Fruit fly (Drosophila melanogaster) whole organism, wandering third instar larva: Measurements from ENCODE around the gene Agpat2.

Source experiments
- Abd-B ChIP-seq: fragments of >200 bp; optimal IDR thresholded peaks from 2 replicates; lab custom pipeline; 2017; ENCODE audit warnings: missing biosample characterization, missing genetic modification characterization
- CG32264 ChIP-seq: fragments of 200-800 bp; sonication (Bioruptor generic); optimal IDR thresholded peaks from 2 replicates; lab custom pipeline; 2016; ENCODE audit warnings: missing biosample characterization, missing genetic modification characterization
- Dfd ChIP-seq: fragments of >200 bp; optimal IDR thresholded peaks from 2 replicates; lab custom pipeline; 2017; ENCODE audit warnings: missing biosample characterization, missing genetic modification characterization
- Dif ChIP-seq: fragments of 200-275, 200-300 bp; sonication (Bioruptor generic); optimal IDR thresholded peaks from 2 replicates; lab custom pipeline; 2018; ENCODE audit warnings: missing biosample characterization, missing genetic modification characterization; ENCODE audit not compliant: partially characterized antibody
- GATAd ChIP-seq: sonication (Bioruptor generic); optimal IDR thresholded peaks from 2 replicates; lab custom pipeline; 2016; ENCODE audit warnings: missing biosample characterization, missing genetic modification characterization
- HLH106 ChIP-seq: fragments of 200-800 bp; optimal IDR thresholded peaks from 3 replicates; lab custom pipeline; 2019; ENCODE audit warnings: missing biosample characterization, mild to moderate bottlenecking, missing genetic modification characterization, moderate library complexity
- Hnf4 ChIP-seq: fragments of 200-800 bp; sonication (Bioruptor generic); optimal IDR thresholded peaks from 2 replicates; lab custom pipeline; 2016; ENCODE audit warnings: missing biosample characterization, mild to moderate bottlenecking, missing genetic modification characterization
- Hr83 ChIP-seq: fragments of 200-300 bp; sonication (Bioruptor generic); optimal IDR thresholded peaks from 2 replicates; lab custom pipeline; 2016; ENCODE audit warnings: missing biosample characterization, mild to moderate bottlenecking, missing genetic modification characterization, moderate library complexity; ENCODE audit not compliant: poor library complexity, severe bottlenecking
- Jra ChIP-seq: sonication (Bioruptor generic); optimal IDR thresholded peaks from 2 replicates; lab custom pipeline; 2016; ENCODE audit warnings: missing biosample characterization, missing genetic modification characterization
- Mio ChIP-seq: sonication (Bioruptor generic); optimal IDR thresholded peaks from 2 replicates; lab custom pipeline; 2016; ENCODE audit warnings: missing biosample characterization, missing genetic modification characterization
- Myc ChIP-seq: fragments of >200 bp; optimal IDR thresholded peaks from 2 replicates; lab custom pipeline; 2017
- N ChIP-seq: fragments of >200 bp; optimal IDR thresholded peaks from 2 replicates; lab custom pipeline; 2018; ENCODE audit warnings: missing biosample characterization, missing external identifiers, missing genetic modification characterization
- Rel ChIP-seq, 2 experiments: fragments of 200-800 bp; sonication (Bioruptor generic) in 1 of 2; optimal IDR thresholded peaks; 2 replicates in 1 of 2; 3 replicates in 1 of 2; lab custom pipeline; 2016 to 2019; ENCODE audit warnings: mild to moderate bottlenecking in 2 of 2, missing biosample characterization in 2 of 2, missing genetic modification characterization in 2 of 2, moderate library complexity in 1 of 2
- Sp1 ChIP-seq: fragments of 200-800 bp; sonication (Bioruptor generic); optimal IDR thresholded peaks from 3 replicates; lab custom pipeline; 2019; ENCODE audit warnings: missing biosample characterization, mild to moderate bottlenecking, missing genetic modification characterization, moderate library complexity
- Vsx2 ChIP-seq: fragments of 200-300, 225-300 bp; sonication (Bioruptor generic); optimal IDR thresholded peaks from 2 replicates; lab custom pipeline; 2018; ENCODE audit warnings: missing biosample characterization, missing genetic modification characterization; ENCODE audit not compliant: partially characterized antibody
- br ChIP-seq: fragments of 200-800 bp; sonication (Bioruptor generic); optimal IDR thresholded peaks from 2 replicates; lab custom pipeline; 2016; ENCODE audit warnings: missing biosample characterization, missing genetic modification characterization
- brk ChIP-seq: fragments of 200-800 bp; sonication (Bioruptor generic); optimal IDR thresholded peaks from 2 replicates; lab custom pipeline; 2016; ENCODE audit warnings: missing biosample characterization, mild to moderate bottlenecking, missing genetic modification characterization
- dl ChIP-seq, 2 experiments: fragments of 175-275, 200-275 bp in 1 of 2; fragments of 200-275 bp in 1 of 2; sonication (Bioruptor generic); optimal IDR thresholded peaks; lab custom pipeline; 2018; ENCODE audit warnings: mild to moderate bottlenecking in 2 of 2, missing biosample characterization in 2 of 2, missing genetic modification characterization in 2 of 2, moderate library complexity in 2 of 2; ENCODE audit not compliant: partially characterized antibody in 2 of 2, insufficient read depth in 1 of 2
- dsf ChIP-seq: sonication (Bioruptor generic); optimal IDR thresholded peaks from 2 replicates; lab custom pipeline; 2016; ENCODE audit warnings: missing biosample characterization, missing genetic modification characterization, borderline replicate concordance
- ey ChIP-seq: fragments of 200-800 bp; sonication (Bioruptor generic); optimal IDR thresholded peaks from 2 replicates; lab custom pipeline; 2016; ENCODE audit warnings: missing biosample characterization, missing genetic modification characterization
- fru ChIP-seq: fragments of 200-800 bp; sonication (Bioruptor generic); optimal IDR thresholded peaks from 3 replicates; lab custom pipeline; 2016; ENCODE audit warnings: missing biosample characterization, mild to moderate bottlenecking, missing genetic modification characterization
- h ChIP-seq: fragments of 200-800 bp; sonication (Bioruptor generic); optimal IDR thresholded peaks from 3 replicates; lab custom pipeline; 2016; ENCODE audit warnings: missing biosample characterization, mild to moderate bottlenecking, missing genetic modification characterization
- jim ChIP-seq: fragments of 175-275, 200-325 bp; sonication (Bioruptor generic); optimal IDR thresholded peaks from 2 replicates; lab custom pipeline; 2016; ENCODE audit warnings: missing biosample characterization, mild to moderate bottlenecking, missing genetic modification characterization
- lola ChIP-seq: fragments of >200 bp; optimal IDR thresholded peaks from 2 replicates; lab custom pipeline; 2017; ENCODE audit warnings: missing biosample characterization, missing genetic modification characterization
- psq ChIP-seq: fragments of 200-800 bp; sonication (Bioruptor generic); optimal IDR thresholded peaks from 3 replicates; lab custom pipeline; 2017; ENCODE audit warnings: missing biosample characterization, mild to moderate bottlenecking, missing genetic modification characterization, moderate library complexity
- rgr ChIP-seq: fragments of 200-800 bp; sonication (Bioruptor generic); optimal IDR thresholded peaks from 3 replicates; lab custom pipeline; 2016; ENCODE audit warnings: missing biosample characterization, mild to moderate bottlenecking, missing genetic modification characterization
- sv ChIP-seq: fragments of 200-800 bp; sonication (Bioruptor generic); optimal IDR thresholded peaks from 3 replicates; lab custom pipeline; 2016; ENCODE audit warnings: missing biosample characterization, missing genetic modification characterization
- tai ChIP-seq: sonication (Bioruptor generic); optimal IDR thresholded peaks from 2 replicates; lab custom pipeline; 2016; ENCODE audit warnings: missing biosample characterization, missing genetic modification characterization
- woc ChIP-seq: sonication (Bioruptor generic); optimal IDR thresholded peaks from 2 replicates; lab custom pipeline; 2016; ENCODE audit warnings: missing biosample characterization, mild to moderate bottlenecking, missing genetic modification characterization

Agpat2 gene

dm6 chr2L:8423460-8424089 is 40.2 kb downstream of the Agpat2 start (continued):
- no peak for TF ChIP-seq jim (GFP tag; lab: Kevin White, UChicago)
- TF ChIP-seq fru, result peak; percentile 49
- TF ChIP-seq lola (GFP tag; lab: Kevin White, UChicago), result no peak
- TF ChIP-seq Dfd (GFP tag; lab: Kevin White, UChicago), result no peak

dm6 chr2L:8423047-8423446 is 40.7 kb downstream of the Agpat2 start:
- TF ChIP-seq br (GFP tag; lab: Kevin White, UChicago) (no peak), Myc (lab: Kevin White, UChicago) (no peak), Hr83 (GFP tag; lab: Kevin White, UChicago) (no peak), Mio (GFP tag; lab: Kevin White, UChicago) (no peak), rgr (GFP tag; lab: Kevin White, UChicago) (no peak)
- TF ChIP-seq, all 38 proteins: peak for 0

- no peak for TF ChIP-seq brk (GFP tag; lab: Kevin White, UChicago)
- no peak for TF ChIP-seq HLH106 (tag; lab: Kevin White, UChicago)
- TF ChIP-seq Rel (GFP tag; optimal IDR thresholded peaks at IDR 0.05; lab: Kevin White, UChicago), result no peak
- peak; percentile 92 for TF ChIP-seq Rel (tag; optimal IDR thresholded peaks at IDR 0.05; lab: Kevin White, UChicago)
- no peak for TF ChIP-seq dsf (GFP tag; lab: Kevin White, UChicago)
These were observed 42.1 kb downstream of the Agpat2 start for dm6 chr2L:8421717-8422116.

- no peak for TF ChIP-seq jim (GFP tag; lab: Kevin White, UChicago)
- no peak for TF ChIP-seq h (GFP tag; lab: Kevin White, UChicago)
- no peak for TF ChIP-seq dsf (GFP tag; lab: Kevin White, UChicago)
- no peak for TF ChIP-seq Hnf4 (GFP tag; lab: Kevin White, UChicago)
- TF ChIP-seq Rel (GFP tag; optimal IDR thresholded peaks at IDR 0.05; lab: Kevin White, UChicago), result no peak
- no peak for TF ChIP-seq Rel (tag; optimal IDR thresholded peaks at IDR 0.05; lab: Kevin White, UChicago)
- TF ChIP-seq tai (GFP tag; lab: Kevin White, UChicago), result no peak
- TF ChIP-seq GATAd, result no peak
- TF ChIP-seq psq (GFP tag; lab: Kevin White, UChicago), result peak; percentile 59
- no peak for TF ChIP-seq br (GFP tag; lab: Kevin White, UChicago)
- no peak for TF ChIP-seq woc (GFP tag; lab: Kevin White, UChicago)
- no peak for TF ChIP-seq ey
- TF ChIP-seq Abd-B, result no peak
- TF ChIP-seq CG32264 (GFP tag; lab: Kevin White, UChicago), result no peak
- TF ChIP-seq lola (GFP tag; lab: Kevin White, UChicago), result no peak
- TF ChIP-seq sv (GFP tag; lab: Kevin White, UChicago), result no peak
- TF ChIP-seq Jra (GFP tag; lab: Kevin White, UChicago), result no peak
- TF ChIP-seq dl (GFP tag; optimal IDR thresholded peaks at IDR 0.05; lab: Kevin White, UChicago; ENCODE audit: insufficient read depth in 1 of 2, partially characterized antibody in 2 of 2), result peak; percentile 31 to 83
- no peak for TF ChIP-seq Myc (lab: Kevin White, UChicago)
- peak; percentile 76 for TF ChIP-seq Dif (GFP tag; lab: Kevin White, UChicago)
- no peak for TF ChIP-seq HLH106 (tag; lab: Kevin White, UChicago)
- TF ChIP-seq Sp1 (GFP tag; lab: Kevin White, UChicago), result no peak
- TF ChIP-seq brk (GFP tag; lab: Kevin White, UChicago), result no peak
- peak; percentile 76 for TF ChIP-seq Vsx2 (GFP tag; lab: Kevin White, UChicago)
- no peak for TF ChIP-seq Dfd (GFP tag; lab: Kevin White, UChicago)
- TF ChIP-seq Hr83 (GFP tag; lab: Kevin White, UChicago), result no peak
These were observed 43.4 kb downstream of the Agpat2 start for dm6 chr2L:8420259-8420930.

- TF ChIP-seq dl (GFP tag; optimal IDR thresholded peaks at IDR 0.05; lab: Kevin White, UChicago; ENCODE audit: insufficient read depth in 1 of 2, partially characterized antibody in 2 of 2), result peak in 1 of 2 experiments; percentile 24
- TF ChIP-seq psq (GFP tag; lab: Kevin White, UChicago), result peak; percentile 85
- no peak for TF ChIP-seq GATAd
- no peak for TF ChIP-seq fru
- TF ChIP-seq dsf (GFP tag; lab: Kevin White, UChicago), result no peak
- no peak for TF ChIP-seq N (GFP tag; lab: Kevin White, UChicago)
- TF ChIP-seq Dfd (GFP tag; lab: Kevin White, UChicago), result peak; percentile 21
- no peak for TF ChIP-seq Myc (lab: Kevin White, UChicago)
- no peak for TF ChIP-seq woc (GFP tag; lab: Kevin White, UChicago)
- no peak for TF ChIP-seq Rel (GFP tag; optimal IDR thresholded peaks at IDR 0.05; lab: Kevin White, UChicago)
- TF ChIP-seq Rel (tag; optimal IDR thresholded peaks at IDR 0.05; lab: Kevin White, UChicago), result peak; percentile 89
- TF ChIP-seq Jra (GFP tag; lab: Kevin White, UChicago), result no peak
- TF ChIP-seq CG32264 (GFP tag; lab: Kevin White, UChicago), result no peak
- no peak for TF ChIP-seq tai (GFP tag; lab: Kevin White, UChicago)
- TF ChIP-seq Sp1 (GFP tag; lab: Kevin White, UChicago), result peak; percentile 27
These were observed 44.3 kb downstream of the Agpat2 start for dm6 chr2L:8419382-8419940.
